Fruit fly (Drosophila melanogaster): ENCODE results near the gene ImpE2.
A peak's percentile ranks its signal among the peaks of the same experiment; 100 is the strongest.

ImpE2 gene

DNA sequence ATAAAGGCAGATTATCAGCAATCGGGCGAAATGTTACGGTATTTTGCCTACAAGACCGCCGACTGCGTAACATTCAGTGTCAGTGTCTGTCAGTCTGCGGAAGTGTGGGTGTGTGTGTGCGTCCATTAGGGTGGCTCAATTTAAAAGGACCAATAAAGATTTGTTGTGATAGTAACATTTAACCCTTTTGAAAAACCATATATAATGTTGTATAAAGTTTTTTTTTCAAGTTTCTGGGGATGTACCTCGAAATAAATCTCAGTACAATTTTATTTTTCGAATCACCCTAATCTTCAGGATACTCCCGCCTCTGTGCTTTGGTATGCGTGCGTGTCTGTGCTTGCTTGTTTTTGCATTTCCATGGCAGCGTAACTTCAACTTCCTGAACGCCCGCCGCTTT, 39.7 kb downstream of the ImpE2 start (continued):
- no peak for TF ChIP-seq Usf (GFP tag; optimal IDR thresholded peaks at IDR 0.05)
- TF ChIP-seq Chrac-16 (GFP tag; optimal IDR thresholded peaks at IDR 0.05), result peak; percentile 47
- peak; percentile 72 for TF ChIP-seq fd3F (GFP tag; optimal IDR thresholded peaks at IDR 0.05)
- TF ChIP-seq nom (GFP tag; optimal IDR thresholded peaks at IDR 0.05), result peak; percentile 15
- peak; percentile 18 for TF ChIP-seq Ets97D (GFP tag; optimal IDR thresholded peaks at IDR 0.05)
- peak; percentile 28 for TF ChIP-seq CG1603 (tag; optimal IDR thresholded peaks at IDR 0.05)
- TF ChIP-seq Scr (GFP tag; IDR thresholded peaks at IDR 0.05; ENCODE audit: partially characterized antibody), result no peak
- TF ChIP-seq bcd (GFP tag; optimal IDR thresholded peaks at IDR 0.05), result peak; percentile 50
- peak; percentile 41 for TF ChIP-seq tap (tag; optimal IDR thresholded peaks at IDR 0.05)
- TF ChIP-seq CG2678 (tag; optimal IDR thresholded peaks at IDR 0.05), result peak; percentile 88
- TF ChIP-seq oc (tag; optimal IDR thresholded peaks at IDR 0.05), result peak; percentile 51
- TF ChIP-seq CG6683 (GFP tag; optimal IDR thresholded peaks at IDR 0.05), result peak; percentile 82
- TF ChIP-seq CG13775 (GFP tag; optimal IDR thresholded peaks at IDR 0.05), result peak; percentile 47
- TF ChIP-seq CG1602 (GFP tag; optimal IDR thresholded peaks at IDR 0.05), result no peak
- TF ChIP-seq hth (optimal IDR thresholded peaks at IDR 0.05), result no peak
- peak; percentile 58 for TF ChIP-seq CG18011 (GFP tag; optimal IDR thresholded peaks at IDR 0.05)
- peak; percentile 73 for TF ChIP-seq CG12219 (GFP tag; optimal IDR thresholded peaks at IDR 0.05)
- peak; percentile 76 for TF ChIP-seq CG12391 (tag; optimal IDR thresholded peaks at IDR 0.05)
- peak; percentile 78 for TF ChIP-seq CG18619 (GFP tag; optimal IDR thresholded peaks at IDR 0.05)
- TF ChIP-seq slou (GFP tag; optimal IDR thresholded peaks at IDR 0.05), result no peak
- peak; percentile 77 for TF ChIP-seq CG8924 (tag; optimal IDR thresholded peaks at IDR 0.05)
- no peak for TF ChIP-seq CG6791 (GFP tag; IDR thresholded peaks at IDR 0.05; ENCODE audit: partially characterized antibody)
- TF ChIP-seq vfl (GFP tag; optimal IDR thresholded peaks at IDR 0.05), result peak; percentile 3
- no peak for TF ChIP-seq gcm2 (GFP tag; optimal IDR thresholded peaks at IDR 0.05)
- TF ChIP-seq Lhr (GFP tag; optimal IDR thresholded peaks at IDR 0.05), result no peak
- TF ChIP-seq Six4 (GFP tag; optimal IDR thresholded peaks at IDR 0.05), result no peak
- no peak for TF ChIP-seq knrl (GFP tag; IDR thresholded peaks at IDR 0.05; ENCODE audit: partially characterized antibody)
- TF ChIP-seq B-H1 (GFP tag; IDR thresholded peaks at IDR 0.05), result peak; percentile 67
- peak; percentile 14 for TF ChIP-seq CG14710 (tag; optimal IDR thresholded peaks at IDR 0.05)
- peak; percentile 45; the same call in 1 of the 2 replicates for TF ChIP-seq CG17612 (GFP tag; IDR thresholded peaks at IDR 0.05)
- peak; percentile 50; the same call in 1 of the 2 replicates for TF ChIP-seq Taf1 (GFP tag; IDR thresholded peaks at IDR 0.05)
- TF ChIP-seq twi (tag; optimal IDR thresholded peaks at IDR 0.05), result no peak
- TF ChIP-seq cas (GFP tag; IDR thresholded peaks at IDR 0.05), result 0 out of 2 replicates have a peak, but pooled peaks have one; percentile 44
- no peak for TF ChIP-seq kay (GFP tag; optimal IDR thresholded peaks at IDR 0.05)
- peak; percentile 69 for TF ChIP-seq CG17328 (GFP tag; IDR thresholded peaks at IDR 0.05)
- TF ChIP-seq GATAe (GFP tag; conservative IDR thresholded peaks at IDR 0.05), result no peak
- TF ChIP-seq CG7786 (GFP tag; optimal IDR thresholded peaks at IDR 0.05), result peak; percentile 45
- TF ChIP-seq CG13296 (GFP tag; optimal IDR thresholded peaks at IDR 0.05), result peak; percentile 86
- peak; percentile 88 for TF ChIP-seq CG3281 (GFP tag; optimal IDR thresholded peaks at IDR 0.05)
- TF ChIP-seq CG13123 (GFP tag; optimal IDR thresholded peaks at IDR 0.05), result no peak
- TF ChIP-seq CG17912 (GFP tag; optimal IDR thresholded peaks at IDR 0.05), result no peak
- TF ChIP-seq Side (GFP tag; optimal IDR thresholded peaks at IDR 0.05), result peak; percentile 63
- peak; percentile 81 for TF ChIP-seq unpg (GFP tag; optimal IDR thresholded peaks at IDR 0.05)
- TF ChIP-seq stc (GFP tag; IDR thresholded peaks at IDR 0.05), result peak; percentile 73
- TF ChIP-seq CG12942 (GFP tag; optimal IDR thresholded peaks at IDR 0.05), result peak; percentile 13
- peak; percentile 66 for TF ChIP-seq mam (GFP tag; optimal IDR thresholded peaks at IDR 0.05)
- peak; percentile 89 for TF ChIP-seq ci (GFP tag; IDR thresholded peaks at IDR 0.05)
- peak; percentile 28 for TF ChIP-seq CG15601 (tag; optimal IDR thresholded peaks at IDR 0.05)
- TF ChIP-seq CG17802 (tag; optimal IDR thresholded peaks at IDR 0.05), result no peak
- TF ChIP-seq CG6765 (GFP tag; optimal IDR thresholded peaks at IDR 0.05), result peak; percentile 79
- TF ChIP-seq her (GFP tag; optimal IDR thresholded peaks at IDR 0.05), result peak; percentile 72

All from whole organism, embryonic.